Worm (Caenorhabditis elegans): ENCODE results near the gene Y54F10AM.15.

ce11 chrIII:2571447-2571846 lies 43.0 kb upstream of the Y54F10AM.15 start, which contains the start of gene Y54F10AR.2:
- TF ChIP-seq lsy-2 (tag; optimal IDR thresholded peaks at IDR 0.05), result no peak
- TF ChIP-seq mxl-2 (GFP tag; conservative IDR thresholded peaks at IDR 0.05), result no peak
- TF ChIP-seq daf-12 (tag; optimal IDR thresholded peaks at IDR 0.05), result no peak
- TF ChIP-seq fkh-10 (GFP tag; optimal IDR thresholded peaks at IDR 0.05), result no peak
- no peak for TF ChIP-seq gei-8 (GFP tag; optimal IDR thresholded peaks at IDR 0.05)
- TF ChIP-seq unc-62 (GFP tag; optimal IDR thresholded peaks at IDR 0.05 in 1 of 2), result no peak
- no peak for TF ChIP-seq unc-62 (tag; optimal IDR thresholded peaks at IDR 0.05)
- no peak for TF ChIP-seq mxl-3 (GFP tag; optimal IDR thresholded peaks at IDR 0.05)
- TF ChIP-seq hlh-30 (tag; optimal IDR thresholded peaks at IDR 0.05; ENCODE audit: insufficient read depth), result no peak
- no peak for TF ChIP-seq ceh-62 (tag; optimal IDR thresholded peaks at IDR 0.05)

All from whole organism, L4 larva.